Worm (Caenorhabditis elegans) whole organism, late embryonic: ENCODE results near the gene F29B9.5.
A peak's percentile ranks its signal among the peaks of the same experiment; 100 is the strongest.

ENCODE experiments used
- C08G9.2 ChIP-seq: sonication (generic microtip); optimal IDR thresholded peaks from 2 replicates; lab custom pipeline; 2016; ENCODE audit warnings: mild to moderate bottlenecking, missing genetic modification characterization, moderate library complexity, missing compliant biosample characterization
- F13H6.1 ChIP-seq: sonication (generic microtip); optimal IDR thresholded peaks from 2 replicates; lab custom pipeline; 2016; ENCODE audit warnings: missing genetic modification characterization, missing compliant biosample characterization
- K09A11.1 ChIP-seq: sonication (generic microtip); optimal IDR thresholded peaks from 2 replicates; lab custom pipeline; 2017; ENCODE audit warnings: antibody characterized with exemption, mild to moderate bottlenecking, missing genetic modification characterization, missing compliant biosample characterization; ENCODE audit not compliant: insufficient read depth
- ahr-1 ChIP-seq: sonication (generic microtip); optimal IDR thresholded peaks from 2 replicates; lab custom pipeline; 2016; ENCODE audit warnings: missing genetic modification characterization, missing compliant biosample characterization
- ceh-18 ChIP-seq: sonication (generic microtip); optimal IDR thresholded peaks from 2 replicates; lab custom pipeline; 2016; ENCODE audit warnings: missing genetic modification characterization, missing compliant biosample characterization
- ceh-31 ChIP-seq: sonication (generic microtip); optimal IDR thresholded peaks from 2 replicates; lab custom pipeline; 2016; ENCODE audit warnings: missing genetic modification characterization, missing compliant biosample characterization
- ceh-34 ChIP-seq: sonication (generic microtip); optimal IDR thresholded peaks from 2 replicates; lab custom pipeline; 2016; ENCODE audit warnings: mild to moderate bottlenecking, missing genetic modification characterization, missing compliant biosample characterization
- ceh-45 ChIP-seq: fragments of 200-800 bp; sonication (Bioruptor generic); IDR thresholded peaks from 2 replicates; pipeline ENCODE4 v1.3.6; 2022; ENCODE audit warnings: missing genetic modification reagents, missing genetic modification characterization, missing compliant biosample characterization
- ceh-48 ChIP-seq: sonication (generic microtip); optimal IDR thresholded peaks from 2 replicates; lab custom pipeline; 2016; ENCODE audit warnings: missing genetic modification characterization, inconsistent platforms, missing compliant biosample characterization
- ceh-6 ChIP-seq: fragments of 200-800 bp; sonication (Bioruptor generic); optimal IDR thresholded peaks from 2 replicates; lab custom pipeline; 2018; ENCODE audit warnings: mild to moderate bottlenecking, missing genetic modification characterization, missing compliant biosample characterization
- ceh-9 ChIP-seq: sonication (generic microtip); optimal IDR thresholded peaks from 2 replicates; lab custom pipeline; 2016; ENCODE audit warnings: mild to moderate bottlenecking, missing genetic modification characterization, inconsistent platforms, missing compliant biosample characterization
- dve-1 ChIP-seq: sonication (generic microtip); optimal IDR thresholded peaks from 2 replicates; lab custom pipeline; 2017; ENCODE audit warnings: antibody characterized with exemption, mild to moderate bottlenecking, missing genetic modification characterization, missing compliant biosample characterization
- elt-2 ChIP-seq: sonication (generic microtip); optimal IDR thresholded peaks from 2 replicates; lab custom pipeline; 2016; ENCODE audit warnings: missing genetic modification reagents, missing genetic modification characterization, missing compliant biosample characterization
- ets-4 ChIP-seq: sonication (generic microtip); optimal IDR thresholded peaks from 2 replicates; lab custom pipeline; 2016; ENCODE audit warnings: missing genetic modification characterization, missing compliant biosample characterization
- gmeb-2 ChIP-seq: sonication (generic microtip); optimal IDR thresholded peaks from 2 replicates; lab custom pipeline; 2016; ENCODE audit warnings: missing genetic modification characterization, inconsistent platforms, missing compliant biosample characterization
- hlh-15 ChIP-seq: sonication (generic microtip); optimal IDR thresholded peaks from 2 replicates; lab custom pipeline; 2016; ENCODE audit warnings: missing genetic modification characterization, missing compliant biosample characterization
- hlh-6 ChIP-seq: sonication (generic microtip); optimal IDR thresholded peaks from 2 replicates; lab custom pipeline; 2016; ENCODE audit warnings: missing genotype, missing genetic modification characterization, missing compliant biosample characterization
- lim-6 ChIP-seq: sonication (generic microtip); optimal IDR thresholded peaks from 2 replicates; lab custom pipeline; 2016; ENCODE audit warnings: missing genetic modification characterization, missing compliant biosample characterization
- mec-3 ChIP-seq: sonication (generic microtip); optimal IDR thresholded peaks from 2 replicates; lab custom pipeline; 2016; ENCODE audit warnings: borderline replicate concordance, missing genetic modification characterization, missing compliant biosample characterization
- nfya-1 ChIP-seq: sonication (generic microtip); optimal IDR thresholded peaks from 2 replicates; lab custom pipeline; 2017; ENCODE audit warnings: missing genetic modification characterization, mild to moderate bottlenecking, missing compliant biosample characterization, antibody characterized with exemption, moderate library complexity
- nhr-232 ChIP-seq: sonication (generic microtip); optimal IDR thresholded peaks from 2 replicates; lab custom pipeline; 2016; ENCODE audit warnings: missing genetic modification characterization, missing compliant biosample characterization
- npax-4 ChIP-seq: sonication (generic microtip); optimal IDR thresholded peaks from 2 replicates; lab custom pipeline; 2016; ENCODE audit warnings: missing genetic modification characterization, missing compliant biosample characterization
- pag-3 ChIP-seq: sonication (generic microtip); optimal IDR thresholded peaks from 2 replicates; lab custom pipeline; 2016; ENCODE audit warnings: missing compliant biosample characterization, missing genetic modification characterization, borderline replicate concordance
- pat-9 ChIP-seq: fragments of 200-800 bp; sonication (Bioruptor generic); optimal IDR thresholded peaks from 2 replicates; lab custom pipeline; 2018; ENCODE audit warnings: mild to moderate bottlenecking, missing genetic modification characterization, moderate library complexity, missing compliant biosample characterization
- pax-1 ChIP-seq: fragments of 150-350 bp; optimal IDR thresholded peaks from 2 replicates; lab custom pipeline; 2014; ENCODE audit warnings: missing biosample characterization, missing genetic modification characterization
- pha-2 ChIP-seq: sonication (generic microtip); optimal IDR thresholded peaks from 2 replicates; lab custom pipeline; 2017; ENCODE audit warnings: mild to moderate bottlenecking, missing genetic modification characterization, missing compliant biosample characterization
- pha-4 ChIP-seq: fragments of 150-350 bp; optimal IDR thresholded peaks from 2 replicates; lab custom pipeline; 2018; ENCODE audit warnings: missing biosample characterization, missing genetic modification reagents, missing genetic modification characterization
- pqm-1 ChIP-seq: sonication (generic microtip); optimal IDR thresholded peaks from 2 replicates; lab custom pipeline; 2016; ENCODE audit warnings: missing genetic modification characterization, missing compliant biosample characterization
- sdc-2 ChIP-seq: sonication (generic microtip); optimal IDR thresholded peaks from 2 replicates; lab custom pipeline; 2016; ENCODE audit warnings: missing genotype, missing genetic modification characterization, missing compliant biosample characterization
- sox-4 ChIP-seq: sonication (generic microtip); optimal IDR thresholded peaks from 2 replicates; lab custom pipeline; 2017; ENCODE audit warnings: mild to moderate bottlenecking, missing genetic modification characterization, inconsistent platforms, missing compliant biosample characterization
- syd-9 ChIP-seq: sonication (generic microtip); optimal IDR thresholded peaks from 2 replicates; lab custom pipeline; 2016; ENCODE audit warnings: mild to moderate bottlenecking, missing genetic modification characterization, moderate library complexity, missing compliant biosample characterization
- unc-42 ChIP-seq: sonication (generic microtip); optimal IDR thresholded peaks from 2 replicates; lab custom pipeline; 2016; ENCODE audit warnings: missing genotype, missing genetic modification characterization, missing compliant biosample characterization
- zip-5 ChIP-seq: sonication (generic microtip); optimal IDR thresholded peaks from 2 replicates; lab custom pipeline; 2016; ENCODE audit warnings: missing genetic modification characterization, missing compliant biosample characterization
- ztf-16 ChIP-seq: sonication (generic microtip); optimal IDR thresholded peaks from 2 replicates; lab custom pipeline; 2017; ENCODE audit warnings: missing genetic modification characterization, missing compliant biosample characterization

F29B9.5 gene

DNA sequence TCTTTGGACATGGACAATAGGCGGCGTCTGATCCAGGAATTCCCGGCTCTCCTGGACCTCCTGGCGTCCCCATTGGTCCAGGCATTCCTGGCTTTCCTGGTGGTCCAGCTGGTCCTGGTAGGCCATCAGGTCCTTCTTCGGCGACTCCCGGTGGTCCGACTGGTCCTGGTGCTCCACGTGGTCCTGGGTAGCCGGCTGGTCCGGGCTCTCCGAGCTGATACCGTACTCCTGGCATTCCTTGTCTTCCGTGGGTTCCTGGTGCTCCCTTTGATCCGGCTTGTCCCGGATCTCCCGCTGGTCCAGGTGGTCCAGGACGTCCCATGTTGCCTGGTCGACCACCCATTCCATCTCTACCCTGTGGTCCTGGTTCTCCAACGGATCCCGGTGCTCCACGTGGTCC, 3.8 kb downstream of the F29B9.5 start:
- TF ChIP-seq nfya-1 (no peak), hlh-15 (no peak), ceh-31 (no peak), ahr-1 (tag; lab: Kevin White, UChicago) (no peak), hlh-6 (tag; lab: Kevin White, UChicago) (peak; percentile 64), npax-4 (tag; lab: Kevin White, UChicago) (no peak), lim-6 (tag; lab: Kevin White, UChicago) (no peak), ceh-34 (tag; lab: Kevin White, UChicago) (peak; percentile 34), sdc-2 (tag; lab: Kevin White, UChicago) (peak; percentile 53), unc-42 (tag; lab: Kevin White, UChicago) (no peak), ceh-45 (GFP tag; lab: Robert Waterston, UW) (no peak), K09A11.1 (tag; lab: Kevin White, UChicago) (no peak), zip-5 (tag; lab: Kevin White, UChicago) (no peak), ceh-18 (tag; lab: Kevin White, UChicago) (no peak), ceh-6 (GFP tag; lab: Kevin White, UChicago) (no peak), ztf-16 (no peak)

DNA sequence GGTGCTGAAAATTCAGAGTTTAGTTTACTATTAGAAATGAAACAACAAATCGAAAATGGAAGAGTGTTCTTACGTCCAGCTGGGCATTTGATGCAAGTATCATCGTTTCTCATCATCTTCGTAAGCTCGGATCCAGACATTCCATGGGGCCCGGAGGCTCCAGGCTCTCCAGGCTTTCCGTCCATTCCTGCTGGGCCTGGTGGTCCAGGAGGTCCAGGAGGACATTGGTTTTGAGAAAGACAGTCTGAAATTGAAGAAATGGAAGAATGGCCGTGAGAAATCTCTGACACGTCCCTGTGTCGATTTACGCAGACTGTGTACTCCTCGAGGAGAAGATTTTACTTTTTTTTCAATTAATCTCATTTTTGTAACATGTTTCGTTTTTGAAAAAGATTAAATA, 4.2 kb downstream of the F29B9.5 start:
- TF ChIP-seq nhr-232 (no peak), F13H6.1 (tag; lab: Kevin White, UChicago) (no peak), sdc-2 (tag; lab: Kevin White, UChicago) (no peak), syd-9 (no peak), elt-2 (tag; lab: Kevin White, UChicago) (no peak), ceh-48 (tag; lab: Kevin White, UChicago) (no peak), ets-4 (tag; lab: Kevin White, UChicago) (no peak), ceh-9 (tag; lab: Kevin White, UChicago) (no peak), C08G9.2 (tag; lab: Kevin White, UChicago) (no peak), gmeb-2 (tag; lab: Kevin White, UChicago) (no peak), pag-3 (tag; lab: Kevin White, UChicago) (no peak), sox-4 (tag; lab: Kevin White, UChicago) (no peak), pha-4 (tag; lab: Kevin White, UChicago) (no peak), dve-1 (tag; lab: Kevin White, UChicago) (no peak)

DNA sequence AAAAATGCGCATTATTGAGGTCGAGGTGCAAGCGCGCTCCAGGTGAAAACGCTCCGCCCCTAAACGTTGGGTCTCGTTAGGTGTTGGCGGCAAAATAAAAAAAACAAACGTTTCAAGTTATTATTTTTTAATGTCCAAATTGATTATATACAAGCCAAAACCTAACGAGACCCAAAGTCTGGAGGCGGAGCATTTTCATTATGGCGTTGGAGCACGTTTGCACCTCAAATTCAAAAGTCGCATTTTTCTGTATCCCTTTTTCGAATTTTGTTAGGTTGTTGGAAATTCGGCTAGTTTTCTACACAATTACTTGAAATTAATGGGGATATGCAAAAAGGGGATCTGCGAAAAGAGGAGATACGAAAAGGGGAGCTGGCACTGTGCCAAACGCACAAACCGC, 5.7 kb downstream of the F29B9.5 start, which contains the start of gene col-111:
Gene col-111, minus strand, starts transcription at position 101 of the 400 bp plus-strand sequence.
- TF ChIP-seq mec-3 (tag; lab: Kevin White, UChicago) = no peak
- TF ChIP-seq unc-42 (tag; lab: Kevin White, UChicago) = no peak
- no peak for TF ChIP-seq gmeb-2 (tag; lab: Kevin White, UChicago)

DNA sequence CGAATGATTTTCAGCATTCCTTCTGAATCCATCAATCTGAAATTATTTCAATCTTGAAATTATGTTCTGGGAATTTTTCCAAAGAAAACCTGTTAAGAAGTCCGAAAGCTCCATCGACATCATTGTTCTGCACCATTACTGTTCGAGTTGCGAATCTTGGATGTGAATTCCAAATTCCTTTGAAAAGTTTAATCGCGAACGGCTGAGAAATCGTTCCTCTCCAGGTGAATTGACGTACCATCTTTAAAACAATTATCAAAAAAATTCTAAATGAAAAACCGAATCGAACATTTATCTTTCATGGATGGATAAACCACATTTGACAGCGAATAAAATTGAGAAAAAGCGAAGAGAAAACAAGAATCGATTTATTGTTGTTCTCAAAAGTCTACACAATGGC, 7.1 kb downstream of the F29B9.5 start, which contains the start of gene mrps-21:
Gene mrps-21, minus strand, starts transcription at position 241 of the 400 bp plus-strand sequence.
- no peak for TF ChIP-seq pat-9 (tag; lab: Kevin White, UChicago)
- no peak for TF ChIP-seq C08G9.2 (tag; lab: Kevin White, UChicago)
- no peak for TF ChIP-seq pha-2 (tag; lab: Kevin White, UChicago)
- no peak for TF ChIP-seq pqm-1 (tag; lab: Kevin White, UChicago)
- TF ChIP-seq lim-6 (tag; lab: Kevin White, UChicago) = no peak
- TF ChIP-seq pax-1 (tag; lab: Kevin White, UChicago) = no peak
